Fruit fly (Drosophila melanogaster): Measurements from ENCODE around the gene Cad87A.

dm6 chr3R:11989206-11989605, 40.3 kb upstream of the Cad87A start:
- TF ChIP-seq gl (tag; optimal IDR thresholded peaks at IDR 0.05) (no peak), EcR (GFP tag; optimal IDR thresholded peaks at IDR 0.05) (no peak), CG8159 (tag; optimal IDR thresholded peaks at IDR 0.05) (no peak), CG8301 (tag; optimal IDR thresholded peaks at IDR 0.05) (no peak), CG15710 (tag; optimal IDR thresholded peaks at IDR 0.05) (no peak), Ets98B (GFP tag; IDR thresholded peaks at IDR 0.05) (no peak), D1 (tag; optimal IDR thresholded peaks at IDR 0.05) (no peak), CG14655 (GFP tag; optimal IDR thresholded peaks at IDR 0.05) (no peak), Pif1A (GFP tag; optimal IDR thresholded peaks at IDR 0.05) (no peak), CG32121 (GFP tag; IDR thresholded peaks at IDR 0.05) (no peak)
